Fruit fly (Drosophila melanogaster) S2 (cell line): ENCODE results near the gene Nop56.

Experiments
- CG8478 ChIP-seq: fragments of >200 bp; optimal IDR thresholded peaks from 2 replicates; lab custom pipeline; 2018
- CTCF ChIP-seq, 2 experiments: fragments of >200 bp; optimal IDR thresholded peaks; 2 replicates each; lab custom pipeline; 2018

- TF ChIP-seq CG8478 (no peak), CTCF (optimal IDR thresholded peaks at IDR 0.05; lab: Kevin White, UChicago) (no peak)
Measured at dm6 chr3R:22421618-22422017, 750 bp upstream of the Nop56 start.
